Worm (Caenorhabditis elegans) whole organism, dauer: ENCODE measurements around the gene sds-22.

Source experiments
- unc-62 ChIP-seq: sonication (generic microtip); optimal IDR thresholded peaks from 2 replicates; lab custom pipeline; 2017; ENCODE audit warnings: missing biosample characterization, missing genetic modification reagents, missing genetic modification characterization

Gene sds-22

DNA sequence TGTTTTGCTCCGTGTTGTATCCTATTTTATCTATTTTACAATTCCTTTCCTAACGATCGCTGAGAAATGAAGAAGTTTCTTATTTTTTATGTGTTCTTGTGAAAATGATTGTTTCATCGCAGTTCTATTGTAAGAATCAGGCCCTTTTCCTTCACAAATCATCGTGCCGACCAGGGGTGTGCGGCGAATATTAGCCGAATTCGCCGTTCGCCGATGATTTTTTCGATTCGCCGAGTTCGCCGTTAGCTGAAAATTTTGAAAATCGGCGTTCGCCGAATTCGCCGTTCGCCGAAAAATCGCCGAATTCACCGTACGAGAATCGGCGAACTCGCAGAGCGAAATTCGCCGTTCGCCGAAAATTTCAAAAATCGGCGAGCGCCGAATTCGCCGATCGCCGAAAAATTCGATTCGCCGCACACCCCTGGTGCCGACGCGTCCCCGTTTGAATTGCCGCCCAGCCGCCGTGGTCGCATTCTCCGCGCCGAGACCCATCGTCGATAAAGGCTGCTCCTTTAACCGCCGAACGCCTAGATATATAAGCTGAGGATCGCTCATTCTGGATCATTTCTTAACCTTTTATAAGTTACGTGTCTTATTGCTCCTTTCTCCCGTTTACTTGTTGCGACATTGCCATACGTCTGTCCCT lies 5.4 kb downstream of the sds-22 start:
- TF ChIP-seq unc-62 (GFP tag; lab: Kevin White, UChicago), result no peak

DNA sequence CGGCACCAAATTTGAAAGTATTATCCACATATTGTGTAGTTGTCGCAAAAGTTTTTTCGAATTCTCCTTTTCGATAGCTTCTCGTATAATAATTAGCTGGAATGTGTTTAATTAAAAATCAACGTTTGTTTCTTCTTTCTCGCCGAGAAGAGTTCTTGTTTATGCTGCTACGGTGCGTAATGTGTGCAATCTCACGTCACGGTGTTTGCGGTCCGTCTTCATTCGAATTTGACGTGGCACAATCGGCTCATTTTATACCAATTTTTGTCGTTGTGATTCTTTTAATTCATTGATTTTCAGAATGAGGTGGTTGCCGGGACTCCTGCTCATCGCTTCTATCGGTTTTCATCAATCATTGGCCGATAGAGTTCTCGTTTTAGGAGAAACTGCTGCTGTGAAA lies 6.0 kb downstream of the sds-22 start, which contains the start of gene ostb-1:
Gene ostb-1, plus strand, starts transcription at position 301 of the 400 bp plus-strand sequence.
- no peak for TF ChIP-seq unc-62 (GFP tag; lab: Kevin White, UChicago)

DNA sequence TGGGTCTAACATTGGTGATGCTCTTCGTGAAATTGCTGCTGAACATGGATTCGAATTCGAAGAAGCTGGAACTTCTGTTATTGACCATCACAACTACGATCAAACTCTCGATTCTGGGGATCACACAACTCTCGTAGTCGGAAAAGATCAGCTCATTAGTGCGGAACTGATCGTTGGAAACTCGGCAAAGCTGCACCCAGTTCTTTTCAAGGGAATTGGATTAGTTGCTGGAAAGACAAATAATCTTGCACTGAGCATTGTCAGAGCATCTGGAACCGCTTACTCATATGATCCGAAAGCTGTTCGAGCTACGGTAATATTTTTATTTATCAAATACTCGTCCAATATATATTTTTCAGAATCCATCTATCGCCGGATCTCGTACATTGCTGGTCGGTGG lies 6.7 kb downstream of the sds-22 start:
- TF ChIP-seq unc-62 (GFP tag; lab: Kevin White, UChicago), result no peak

DNA sequence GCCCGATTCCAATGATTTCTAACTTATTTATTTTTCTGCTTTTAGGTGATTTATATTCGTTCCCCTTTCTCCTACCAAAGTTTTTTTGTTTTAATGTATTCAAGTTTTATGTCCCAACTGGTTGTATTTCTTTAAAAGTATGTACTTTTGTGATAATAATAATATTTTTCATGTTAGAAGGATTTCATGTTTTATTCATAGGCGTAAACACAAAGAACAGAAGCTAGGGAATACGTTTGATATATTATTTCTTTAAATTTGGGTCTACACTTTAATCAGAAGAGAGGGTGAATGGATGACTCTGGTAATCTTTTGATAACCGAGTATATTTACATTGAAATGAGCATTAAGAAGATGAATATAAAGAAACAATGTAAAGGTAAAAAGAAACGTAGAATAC lies 7.9 kb downstream of the sds-22 start:
- no peak for TF ChIP-seq unc-62 (GFP tag; lab: Kevin White, UChicago)

DNA sequence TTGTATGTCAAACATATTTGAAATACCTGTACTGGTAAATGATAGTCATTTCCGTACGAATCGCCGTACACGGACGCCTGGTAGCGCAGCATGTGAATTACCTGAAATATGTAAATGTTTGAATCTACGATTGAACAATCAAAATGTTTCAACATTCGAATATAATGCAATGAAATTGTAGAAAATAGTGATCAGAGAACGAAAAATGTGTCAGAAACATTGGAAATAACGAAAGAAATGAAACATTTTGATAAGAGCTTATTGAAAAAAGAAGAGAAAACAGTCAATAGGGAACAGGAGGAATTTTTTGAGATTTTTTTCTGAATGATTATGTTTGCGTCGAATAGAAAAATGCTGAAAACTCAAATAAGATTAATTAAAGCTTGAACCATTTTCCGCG lies 11.9 kb downstream of the sds-22 start, which contains the start of gene ztf-17:
Gene ztf-17, minus strand, starts transcription at position 101 of the 400 bp plus-strand sequence.
- no peak for TF ChIP-seq unc-62 (GFP tag; lab: Kevin White, UChicago)

DNA sequence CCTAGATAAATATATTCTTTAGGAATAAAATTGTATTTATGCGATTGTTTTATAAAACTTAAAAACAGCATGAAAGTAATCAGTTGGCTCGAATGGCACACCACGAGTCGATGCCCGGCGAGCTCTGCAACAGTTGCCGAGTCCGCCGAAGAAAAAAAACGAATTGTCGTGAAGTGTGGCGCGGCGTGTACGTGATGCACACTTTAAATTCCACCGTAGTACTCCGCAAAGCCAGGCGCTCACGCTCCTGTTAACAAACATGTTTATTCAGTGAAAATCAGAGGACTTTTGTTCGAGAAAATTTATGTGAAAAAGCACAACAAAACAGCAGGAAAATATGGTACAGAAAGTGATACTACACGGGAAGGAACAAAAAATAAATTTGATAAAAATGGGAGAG lies 12.4 kb downstream of the sds-22 start:
- TF ChIP-seq unc-62 (GFP tag; lab: Kevin White, UChicago), result no peak

DNA sequence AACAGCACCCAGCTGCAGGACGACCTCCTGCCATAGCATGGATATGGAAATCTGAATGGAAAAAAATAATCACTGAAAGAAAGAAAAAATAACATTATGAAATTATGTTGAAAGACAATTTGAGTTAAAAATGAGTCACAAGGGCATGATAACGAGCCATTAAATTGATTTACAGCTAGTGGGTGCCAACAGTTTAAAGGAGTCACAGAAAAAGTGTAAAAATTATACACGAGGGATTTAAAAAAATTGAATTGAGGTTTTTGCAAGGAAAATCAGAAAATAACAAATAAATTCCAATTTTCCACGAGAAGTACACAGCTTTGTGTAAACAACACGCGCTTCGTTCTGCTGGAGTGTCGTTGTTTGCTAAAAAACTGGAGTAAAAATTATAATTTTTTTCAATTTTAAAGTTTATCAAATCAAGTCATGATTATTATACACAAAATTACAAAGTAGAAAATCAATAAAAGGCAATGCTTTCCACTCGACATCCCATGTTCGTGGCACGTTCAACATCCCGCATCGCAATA lies 15.7 kb downstream of the sds-22 start, which contains the start of gene T01H3.3:
Gene T01H3.3, minus strand, starts transcription at position 51 of the 530 bp plus-strand sequence.
- TF ChIP-seq unc-62 (GFP tag; lab: Kevin White, UChicago), result no peak

DNA sequence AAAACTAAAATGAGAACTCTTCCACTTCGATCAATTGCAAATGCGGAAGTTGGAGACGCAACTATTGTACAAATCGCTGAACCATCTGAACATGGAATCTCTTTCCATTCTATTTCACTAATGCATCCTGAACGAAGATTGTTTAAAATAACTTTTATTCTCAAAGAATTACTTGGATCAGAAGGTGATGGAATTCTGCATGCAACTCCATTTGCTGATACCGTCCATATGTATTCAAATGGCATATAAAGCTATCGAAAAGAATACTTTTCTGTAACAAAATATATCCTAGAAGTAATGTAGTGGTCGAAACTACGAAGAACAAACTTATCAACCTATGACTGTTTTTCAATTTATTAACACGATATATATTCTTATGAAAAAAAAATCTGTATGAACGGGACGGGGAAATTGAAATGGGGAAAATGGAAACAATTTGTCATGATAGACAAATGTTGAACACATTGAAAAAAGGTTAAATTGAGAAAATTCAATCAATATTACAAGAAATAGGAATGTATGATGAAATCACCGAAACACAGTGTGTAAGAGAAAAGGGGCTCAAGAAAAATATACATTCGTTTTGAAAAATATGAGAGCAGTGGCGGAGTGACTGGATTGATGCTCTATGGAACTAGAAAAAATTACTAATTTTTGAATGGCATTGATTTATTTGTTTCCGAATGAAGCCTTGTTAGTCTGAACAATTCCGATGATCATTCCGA lies 19.7 kb downstream of the sds-22 start, which contains the start of gene T01H3.2:
Gene T01H3.2, minus strand, starts transcription at position 251 of the 725 bp plus-strand sequence.
- TF ChIP-seq unc-62 (GFP tag; lab: Kevin White, UChicago), result no peak

DNA sequence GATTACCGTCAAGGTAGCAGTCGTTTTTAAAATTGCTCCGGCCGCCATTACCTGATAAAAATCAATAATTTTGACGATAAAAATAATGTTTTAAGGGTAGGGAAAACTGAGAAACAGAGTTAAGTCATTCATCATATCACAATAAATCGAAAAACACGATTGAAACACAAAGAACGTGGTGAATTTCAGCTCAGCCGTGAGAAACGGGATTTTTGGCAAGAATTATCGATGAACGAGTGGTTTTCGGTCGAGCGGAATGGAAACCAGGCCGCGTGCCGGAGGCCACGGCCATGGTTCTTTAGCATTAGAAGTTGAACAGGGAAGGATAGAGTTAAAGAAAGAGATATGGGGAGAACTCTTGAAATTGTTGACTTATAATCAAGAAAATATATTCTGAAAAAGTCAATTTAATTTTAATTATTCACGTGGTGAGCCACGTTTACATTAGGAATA lies 21.1 kb downstream of the sds-22 start, which contains the start of the genes vha-4 and T01H3.5:
Gene vha-4, minus strand, starts transcription at position 51 of the 453 bp plus-strand sequence.
Gene T01H3.5, plus strand, starts transcription at position 351 of the 453 bp plus-strand sequence.
- no peak for TF ChIP-seq unc-62 (GFP tag; lab: Kevin White, UChicago)

DNA sequence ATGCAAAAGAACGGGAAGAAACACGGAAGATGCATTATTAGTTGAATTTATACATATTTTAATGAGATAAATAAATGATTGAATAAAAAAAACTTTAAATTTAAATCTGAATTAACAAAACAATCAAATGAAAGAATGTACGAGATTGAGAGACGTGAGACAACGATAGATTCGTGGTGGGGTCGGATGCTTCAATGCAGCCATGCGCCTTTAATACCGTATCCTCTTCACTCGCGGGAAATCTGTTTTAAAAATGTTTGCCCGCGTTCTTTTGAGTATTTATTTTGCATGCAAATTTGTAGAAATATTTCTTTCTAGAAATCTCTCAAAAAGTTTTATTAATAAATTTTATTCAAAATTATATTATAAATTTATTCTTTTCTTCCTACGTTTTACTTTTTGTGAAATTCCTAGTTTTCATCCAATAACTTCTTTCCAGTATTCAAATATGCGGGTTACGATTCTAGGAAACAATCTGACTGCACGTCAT lies 22.2 kb downstream of the sds-22 start, which contains the start of gene perm-1:
Gene perm-1, plus strand, starts transcription at position 440 of the 490 bp plus-strand sequence.
- no peak for TF ChIP-seq unc-62 (GFP tag; lab: Kevin White, UChicago)

DNA sequence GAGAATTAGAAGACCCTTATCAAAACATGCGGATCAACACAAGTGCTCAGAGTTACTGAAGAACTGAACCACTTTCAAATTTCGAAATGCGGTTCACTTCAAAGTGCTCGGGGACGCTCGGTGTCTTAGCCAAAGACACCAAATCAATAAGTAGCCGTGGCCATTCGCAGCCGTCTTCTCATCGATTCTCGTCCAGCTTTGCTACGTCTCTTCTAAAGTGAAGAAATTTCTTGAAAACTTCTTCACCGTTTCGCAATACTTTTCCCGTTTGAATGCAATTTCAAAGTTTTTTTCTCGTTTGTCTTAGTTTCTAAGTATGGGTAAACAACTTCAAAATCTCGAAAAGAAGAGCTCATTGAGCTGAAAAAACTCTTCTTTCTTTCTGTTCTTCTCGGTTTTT lies 26.7 kb downstream of the sds-22 start:
- no peak for TF ChIP-seq unc-62 (GFP tag; lab: Kevin White, UChicago)

DNA sequence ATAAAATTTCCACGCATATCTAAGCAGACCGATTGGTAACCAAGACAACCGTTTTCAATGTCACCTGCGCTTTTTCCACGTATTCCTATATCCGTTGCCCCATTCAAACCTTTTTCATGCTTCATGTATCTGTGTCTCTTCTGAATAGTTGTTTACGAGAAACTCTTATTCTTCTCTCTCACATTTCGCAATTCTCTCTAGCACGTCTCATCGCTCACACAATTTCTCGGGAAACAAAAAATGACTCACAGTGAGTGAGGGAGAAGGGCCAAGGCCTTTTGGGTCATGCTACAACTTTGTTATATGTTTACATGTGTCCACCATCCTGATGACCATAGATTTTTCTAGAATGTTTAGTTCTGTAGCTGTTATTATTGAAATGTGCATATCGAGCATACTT lies 29.1 kb downstream of the sds-22 start:
- TF ChIP-seq unc-62 (GFP tag; lab: Kevin White, UChicago), result no peak

DNA sequence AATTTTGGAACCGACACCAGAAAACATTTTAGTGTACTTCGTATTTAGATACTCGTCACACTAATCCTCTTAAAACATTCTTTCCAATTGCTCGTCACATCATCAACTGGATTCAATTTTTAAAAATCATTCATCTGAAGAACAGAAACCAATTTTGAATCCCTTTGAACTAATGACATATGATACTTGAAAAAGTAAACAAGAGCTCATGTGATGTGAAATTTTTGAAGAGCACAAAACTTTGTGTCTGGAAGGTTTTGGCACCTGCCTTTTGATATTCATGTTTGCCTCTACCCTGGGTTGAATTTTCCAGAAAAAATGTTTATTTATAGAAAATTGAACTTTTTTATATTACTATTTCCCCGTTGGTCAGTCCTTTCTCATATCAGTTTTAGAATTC lies 30.6 kb downstream of the sds-22 start:
- no peak for TF ChIP-seq unc-62 (GFP tag; lab: Kevin White, UChicago)

DNA sequence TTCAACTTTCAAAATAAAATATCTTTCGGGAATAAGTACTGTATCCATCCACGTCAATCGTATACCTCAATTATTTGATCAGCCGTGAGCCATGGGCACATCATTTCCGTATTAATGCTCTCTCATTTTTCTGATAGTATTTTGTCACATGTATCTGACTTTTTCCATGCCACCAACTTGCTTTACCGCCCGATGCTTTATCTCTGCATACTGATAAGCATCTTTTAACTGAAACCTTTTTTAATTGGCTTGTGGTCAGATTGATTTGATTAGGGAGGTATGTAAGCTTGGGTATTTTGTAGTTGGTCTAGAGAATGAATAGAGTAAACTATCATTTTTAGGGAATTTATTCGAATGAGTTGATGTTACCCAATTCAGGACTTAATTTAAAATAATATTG lies 31.1 kb downstream of the sds-22 start:
- no peak for TF ChIP-seq unc-62 (GFP tag; lab: Kevin White, UChicago)

DNA sequence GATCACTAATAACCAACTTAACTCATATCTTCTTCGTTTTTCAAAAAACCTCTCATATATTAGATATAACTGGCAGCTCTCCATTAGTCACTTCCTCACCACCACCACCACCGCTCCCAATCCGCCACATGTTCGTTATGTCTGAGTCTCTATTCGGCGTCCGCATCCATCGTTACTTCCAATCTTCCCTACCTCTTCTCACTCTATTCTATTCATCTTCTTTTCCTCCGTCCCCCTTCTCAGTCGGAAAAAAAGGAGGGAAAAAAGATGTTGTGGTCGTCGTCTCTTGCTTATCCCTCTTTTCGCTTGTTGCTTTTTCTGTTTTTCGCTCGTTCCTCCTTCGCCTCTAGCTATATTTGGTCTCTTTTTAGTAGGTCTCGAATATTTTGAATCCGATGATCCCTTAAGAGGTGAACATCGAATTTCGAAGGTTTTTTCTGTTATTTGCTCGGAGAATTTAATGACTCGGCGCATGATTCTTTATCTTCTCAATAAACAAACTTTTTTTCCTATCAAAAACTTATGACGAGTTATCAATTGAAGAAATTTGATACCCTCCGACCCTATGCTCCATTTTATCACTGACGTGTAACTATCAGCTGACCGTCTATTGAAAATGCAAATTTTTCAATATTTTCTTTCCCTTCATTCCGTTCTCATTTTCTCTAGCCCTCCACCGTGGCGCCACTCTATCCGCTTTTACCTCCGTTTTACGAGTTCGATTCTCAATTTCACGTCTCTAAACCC lies 33.8 kb downstream of the sds-22 start:
- TF ChIP-seq unc-62 (GFP tag; lab: Kevin White, UChicago), result no peak
